Worm (Caenorhabditis elegans): Measurements from ENCODE around the gene sulp-3.

- no peak for TF ChIP-seq nhr-48 (tag; optimal IDR thresholded peaks at IDR 0.05)
- TF ChIP-seq nhr-25 (tag; optimal IDR thresholded peaks at IDR 0.05; ENCODE audit: borderline replicate concordance, insufficient read depth): no peak
- TF ChIP-seq jun-1 (tag; optimal IDR thresholded peaks at IDR 0.05): no peak
- no peak for TF ChIP-seq pha-4 (GFP tag; IDR thresholded peaks at IDR 0.05)
- TF ChIP-seq pha-4 (tag; optimal IDR thresholded peaks at IDR 0.05): no peak
- TF ChIP-seq hmg-1.1 (GFP tag; IDR thresholded peaks at IDR 0.05): no peak
- TF ChIP-seq dmd-6 (GFP tag; IDR thresholded peaks at IDR 0.05): no peak
- TF ChIP-seq fkh-10 (GFP tag; optimal IDR thresholded peaks at IDR 0.05): no peak
- no peak for TF ChIP-seq ctbp-1 (GFP tag; IDR thresholded peaks at IDR 0.05)
- no peak for TF ChIP-seq lin-39 (tag; optimal IDR thresholded peaks at IDR 0.05)
- TF ChIP-seq nhr-76 (tag; optimal IDR thresholded peaks at IDR 0.05): no peak
- no peak for TF ChIP-seq lsy-2 (tag; optimal IDR thresholded peaks at IDR 0.05)
These were observed 1.4 kb downstream of the sulp-3 start for ce11 chrX:8406815-8407214.
